Worm (Caenorhabditis elegans): Measurements from ENCODE around the gene gck-3.

ce11 chrV:17910019-17910418 is 56.6 kb downstream of the gck-3 start, which contains the start of gene dcar-1:
- TF ChIP-seq sdc-2 (tag; optimal IDR thresholded peaks at IDR 0.05) (no peak), nhr-11 (tag; optimal IDR thresholded peaks at IDR 0.05) (no peak), ets-4 (tag; optimal IDR thresholded peaks at IDR 0.05) (no peak), ref-2 (tag; optimal IDR thresholded peaks at IDR 0.05) (no peak), ceh-45 (GFP tag; IDR thresholded peaks at IDR 0.05) (no peak), nhr-232 (tag; optimal IDR thresholded peaks at IDR 0.05) (no peak), pqm-1 (tag; optimal IDR thresholded peaks at IDR 0.05) (no peak), unc-55 (GFP tag; optimal IDR thresholded peaks at IDR 0.05) (no peak), ama-1 (optimal IDR thresholded peaks at IDR 0.05) (no peak), tbx-2 (tag; optimal IDR thresholded peaks at IDR 0.05) (no peak), unc-86 (tag; optimal IDR thresholded peaks at IDR 0.05) (no peak), F13H6.1 (tag; optimal IDR thresholded peaks at IDR 0.05) (no peak)

Data from whole organism, late embryonic.